Fruit fly (Drosophila melanogaster): Measurements from ENCODE around the gene pum.

pum gene

DNA sequence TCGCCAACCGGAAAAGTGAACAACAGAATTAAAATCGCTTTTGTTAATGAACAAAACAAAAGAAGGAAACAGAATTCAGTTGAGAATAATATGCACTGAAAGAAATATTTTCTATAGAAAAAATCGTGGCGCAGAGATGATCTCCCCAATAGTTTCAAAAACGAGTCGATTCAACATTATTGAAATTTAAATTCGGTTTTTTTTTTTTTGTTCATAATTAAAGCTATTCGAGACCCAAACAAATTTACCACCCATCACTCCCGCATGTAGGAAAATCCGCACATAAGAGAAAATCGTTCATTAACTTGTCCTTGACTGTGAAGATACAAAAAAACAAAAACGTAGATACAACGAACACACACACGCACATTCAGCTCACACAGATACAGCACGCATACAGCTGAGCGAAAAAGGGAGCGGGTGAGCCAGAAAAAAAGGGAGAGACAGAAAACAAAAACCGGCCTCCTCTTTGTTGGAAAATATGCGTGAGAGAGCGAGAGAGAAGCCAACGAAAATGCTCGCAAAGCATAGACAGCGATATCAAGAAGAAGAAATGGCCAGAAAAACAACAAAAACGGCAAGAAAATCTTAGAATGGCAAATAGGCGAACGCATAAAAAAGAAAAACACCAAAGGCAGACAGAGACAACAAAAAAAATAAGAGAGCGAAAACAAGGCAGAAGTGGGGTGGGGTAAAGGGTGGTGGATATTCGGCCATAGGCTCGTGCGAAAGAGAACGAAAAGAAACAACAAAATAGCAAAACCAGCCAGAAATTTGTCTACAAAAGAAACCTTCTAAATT is 17.2 kb downstream of the pum start (continued):
- TF ChIP-seq Sin3A (optimal IDR thresholded peaks at IDR 0.05) = no peak
- peak; percentile 2 for TF ChIP-seq pum (GFP tag; optimal IDR thresholded peaks at IDR 0.05)
- TF ChIP-seq CG3407 (GFP tag; optimal IDR thresholded peaks at IDR 0.05) = no peak
- TF ChIP-seq lov (optimal IDR thresholded peaks at IDR 0.05) = no peak
- no peak for TF ChIP-seq lov (GFP tag; IDR thresholded peaks at IDR 0.05)
- TF ChIP-seq esg (GFP tag; conservative IDR thresholded peaks at IDR 0.05) = no peak
- peak; percentile 4 for TF ChIP-seq CG18262 (tag; optimal IDR thresholded peaks at IDR 0.05)
- TF ChIP-seq HmgD (GFP tag; optimal IDR thresholded peaks at IDR 0.05) = peak; percentile 1
- TF ChIP-seq tgo (GFP tag; IDR thresholded peaks at IDR 0.05) = peak; percentile 41; the same call in 1 of the 3 replicates
- no peak for TF ChIP-seq CG12071 (GFP tag; optimal IDR thresholded peaks at IDR 0.05)
- TF ChIP-seq bsh (GFP tag; optimal IDR thresholded peaks at IDR 0.05) = peak; percentile 30 to 96
- peak; percentile 11 for TF ChIP-seq CG17568 (GFP tag; optimal IDR thresholded peaks at IDR 0.05)
- no peak for TF ChIP-seq CG13424 (tag; optimal IDR thresholded peaks at IDR 0.05)
- TF ChIP-seq lmd (GFP tag; IDR thresholded peaks at IDR 0.05) = peak; percentile 55; the same call in 1 of the 2 replicates
- TF ChIP-seq pnt (GFP tag; optimal IDR thresholded peaks at IDR 0.05) = no peak
- peak; percentile 56 for TF ChIP-seq CG9609 (GFP tag; optimal IDR thresholded peaks at IDR 0.05)
- TF ChIP-seq slbo (GFP tag; IDR thresholded peaks at IDR 0.05) = peak; percentile 70
- no peak for TF ChIP-seq CG13894 (tag; optimal IDR thresholded peaks at IDR 0.05)
- no peak for TF ChIP-seq Dfd (GFP tag; optimal IDR thresholded peaks at IDR 0.05)
- TF ChIP-seq CG6654 (GFP tag; optimal IDR thresholded peaks at IDR 0.05) = no peak
- peak; percentile 11 for TF ChIP-seq slou (GFP tag; optimal IDR thresholded peaks at IDR 0.05)
- TF ChIP-seq btn (GFP tag; optimal IDR thresholded peaks at IDR 0.05) = no peak
- no peak for TF ChIP-seq Fer2 (tag; optimal IDR thresholded peaks at IDR 0.05)
- TF ChIP-seq Xrp1 (GFP tag; IDR thresholded peaks at IDR 0.05) = peak; percentile 58; the same call in 1 of the 2 replicates
- TF ChIP-seq CG4282 (GFP tag; optimal IDR thresholded peaks at IDR 0.05) = no peak
- TF ChIP-seq mld (GFP tag; IDR thresholded peaks at IDR 0.05; ENCODE audit: partially characterized antibody) = no peak
- peak; percentile 42 for TF ChIP-seq CG11504 (tag; optimal IDR thresholded peaks at IDR 0.05)
- TF ChIP-seq chm (GFP tag; IDR thresholded peaks at IDR 0.05) = no peak
- peak in 1 of 2 experiments; percentile 40 for TF ChIP-seq Hr51 (GFP tag; optimal IDR thresholded peaks at IDR 0.05)
- TF ChIP-seq Atf-2 (GFP tag; optimal IDR thresholded peaks at IDR 0.05) = peak; percentile 18
- peak; percentile 47; the same call in 1 of the 2 replicates for TF ChIP-seq sob (GFP tag; IDR thresholded peaks at IDR 0.05)
- TF ChIP-seq CG17912 (GFP tag; optimal IDR thresholded peaks at IDR 0.05) = no peak
- peak in 1 of 2 experiments; percentile 22 for TF ChIP-seq Hr78 (GFP tag; optimal IDR thresholded peaks at IDR 0.05)
- TF ChIP-seq da (GFP tag; optimal IDR thresholded peaks at IDR 0.05) = no peak
- TF ChIP-seq CG7745 (tag; optimal IDR thresholded peaks at IDR 0.05) = no peak
- peak; percentile 20 for TF ChIP-seq Blimp-1 (GFP tag; optimal IDR thresholded peaks at IDR 0.05)
- TF ChIP-seq stwl (tag; optimal IDR thresholded peaks at IDR 0.05) = no peak
- TF ChIP-seq Myb (GFP tag; optimal IDR thresholded peaks at IDR 0.05) = peak; percentile 12
- TF ChIP-seq ash1 (GFP tag; optimal IDR thresholded peaks at IDR 0.05) = no peak
- no peak for TF ChIP-seq CG30020 (tag; optimal IDR thresholded peaks at IDR 0.05)
- TF ChIP-seq pzg (GFP tag; optimal IDR thresholded peaks at IDR 0.05) = no peak
- no peak for TF ChIP-seq Lhr (GFP tag; optimal IDR thresholded peaks at IDR 0.05)
- TF ChIP-seq tin (GFP tag; optimal IDR thresholded peaks at IDR 0.05) = peak; percentile 17
- no peak for TF ChIP-seq cas (GFP tag; IDR thresholded peaks at IDR 0.05)
- TF ChIP-seq dimm (GFP tag; IDR thresholded peaks at IDR 0.05) = no peak
- no peak for TF ChIP-seq CG10431 (GFP tag; optimal IDR thresholded peaks at IDR 0.05)
- no peak for TF ChIP-seq Dek (tag; optimal IDR thresholded peaks at IDR 0.05)
- TF ChIP-seq CG1832 (GFP tag; optimal IDR thresholded peaks at IDR 0.05) = peak; percentile 80
- no peak for TF ChIP-seq ro (GFP tag; IDR thresholded peaks at IDR 0.05)
